Worm (Caenorhabditis elegans): ENCODE data around the gene Y45F10B.12.

ce11 chrIV:13575673-13576072, 11.6 kb upstream of the Y45F10B.12 start:
- TF ChIP-seq unc-62 (GFP tag; optimal IDR thresholded peaks at IDR 0.05) (no peak), hmg-20 (GFP tag; IDR thresholded peaks at IDR 0.05) (no peak), lsl-1 (GFP tag; optimal IDR thresholded peaks at IDR 0.05) (no peak), pha-4 (tag; optimal IDR thresholded peaks at IDR 0.05) (no peak), sea-2 (GFP tag; IDR thresholded peaks at IDR 0.05) (no peak), lsy-27 (tag; optimal IDR thresholded peaks at IDR 0.05; ENCODE audit: borderline replicate concordance, insufficient read depth) (no peak), zfh-2 (GFP tag; conservative IDR thresholded peaks at IDR 0.05) (no peak), F39B2.1 (GFP tag; IDR thresholded peaks at IDR 0.05) (no peak), F55B11.4 (tag; optimal IDR thresholded peaks at IDR 0.05; ENCODE audit: borderline replicate concordance, insufficient read depth) (no peak), ztf-22 (GFP tag; optimal IDR thresholded peaks at IDR 0.05) (no peak), xnd-1 (tag; optimal IDR thresholded peaks at IDR 0.05) (no peak), lin-35 (GFP tag; optimal IDR thresholded peaks at IDR 0.05) (no peak), bed-1 (GFP tag; IDR thresholded peaks at IDR 0.05) (no peak)

Data from whole organism, young adult.